Fruit fly (Drosophila melanogaster): ENCODE data around the gene pes.
A peak's percentile ranks its signal among the peaks of the same experiment; 100 is the strongest.

pes gene

dm6 chr2L:8029160-8029852 is 35.3 kb upstream of the pes start, which contains the start of gene baf:
Gene baf (plus strand): TSS chr2L:8029462.
- no peak for TF ChIP-seq CG13204 (GFP tag; optimal IDR thresholded peaks at IDR 0.05)
- TF ChIP-seq Snoo (tag; optimal IDR thresholded peaks at IDR 0.05) = no peak
- no peak for TF ChIP-seq CG10348 (GFP tag; IDR thresholded peaks at IDR 0.05)
- no peak for TF ChIP-seq CG32121 (GFP tag; IDR thresholded peaks at IDR 0.05)
- TF ChIP-seq CG14655 (GFP tag; optimal IDR thresholded peaks at IDR 0.05) = no peak
- TF ChIP-seq CG12605 (GFP tag; IDR thresholded peaks at IDR 0.05) = no peak
- no peak for TF ChIP-seq CG4496 (GFP tag; IDR thresholded peaks at IDR 0.05)
- TF ChIP-seq rn (GFP tag; IDR thresholded peaks at IDR 0.05) = no peak
- TF ChIP-seq Pif1B (GFP tag; optimal IDR thresholded peaks at IDR 0.05) = no peak
- no peak for TF ChIP-seq CG9948 (tag; optimal IDR thresholded peaks at IDR 0.05)
- TF ChIP-seq CG8301 (tag; optimal IDR thresholded peaks at IDR 0.05) = no peak
- no peak for TF ChIP-seq EcR (GFP tag; optimal IDR thresholded peaks at IDR 0.05)
- TF ChIP-seq Pif1A (GFP tag; optimal IDR thresholded peaks at IDR 0.05) = no peak
- TF ChIP-seq CG15710 (tag; optimal IDR thresholded peaks at IDR 0.05) = no peak
- no peak for TF ChIP-seq fd96Ca (GFP tag; IDR thresholded peaks at IDR 0.05)
- TF ChIP-seq D1 (tag; optimal IDR thresholded peaks at IDR 0.05) = no peak

DNA sequence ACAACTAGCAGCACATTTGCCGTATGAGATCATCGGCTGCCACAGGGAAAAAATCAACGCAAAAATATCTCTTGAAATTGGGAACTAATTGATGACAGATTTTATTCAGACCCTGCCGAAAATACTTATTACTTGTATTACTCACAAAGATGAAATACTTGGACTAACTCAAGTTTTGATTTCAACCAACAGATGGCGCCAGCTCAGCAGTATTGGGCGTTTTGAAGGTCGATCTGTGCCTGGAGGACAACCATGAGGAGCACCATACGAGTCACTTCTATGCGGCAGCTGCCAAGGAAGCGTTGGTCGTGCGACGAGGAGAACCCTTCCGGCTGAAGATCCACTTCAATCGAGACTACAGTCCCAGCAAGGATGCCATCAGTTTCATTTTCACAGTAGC is 30.3 kb upstream of the pes start:
- TF ChIP-seq D1 (tag; optimal IDR thresholded peaks at IDR 0.05) = no peak

dm6 chr2L:8012551-8012950 is 18.6 kb upstream of the pes start:
- peak; percentile 4 for TF ChIP-seq gl (tag; optimal IDR thresholded peaks at IDR 0.05)
- TF ChIP-seq EcR (GFP tag; optimal IDR thresholded peaks at IDR 0.05) = peak; percentile 20
- no peak for TF ChIP-seq Snoo (tag; optimal IDR thresholded peaks at IDR 0.05)

DNA sequence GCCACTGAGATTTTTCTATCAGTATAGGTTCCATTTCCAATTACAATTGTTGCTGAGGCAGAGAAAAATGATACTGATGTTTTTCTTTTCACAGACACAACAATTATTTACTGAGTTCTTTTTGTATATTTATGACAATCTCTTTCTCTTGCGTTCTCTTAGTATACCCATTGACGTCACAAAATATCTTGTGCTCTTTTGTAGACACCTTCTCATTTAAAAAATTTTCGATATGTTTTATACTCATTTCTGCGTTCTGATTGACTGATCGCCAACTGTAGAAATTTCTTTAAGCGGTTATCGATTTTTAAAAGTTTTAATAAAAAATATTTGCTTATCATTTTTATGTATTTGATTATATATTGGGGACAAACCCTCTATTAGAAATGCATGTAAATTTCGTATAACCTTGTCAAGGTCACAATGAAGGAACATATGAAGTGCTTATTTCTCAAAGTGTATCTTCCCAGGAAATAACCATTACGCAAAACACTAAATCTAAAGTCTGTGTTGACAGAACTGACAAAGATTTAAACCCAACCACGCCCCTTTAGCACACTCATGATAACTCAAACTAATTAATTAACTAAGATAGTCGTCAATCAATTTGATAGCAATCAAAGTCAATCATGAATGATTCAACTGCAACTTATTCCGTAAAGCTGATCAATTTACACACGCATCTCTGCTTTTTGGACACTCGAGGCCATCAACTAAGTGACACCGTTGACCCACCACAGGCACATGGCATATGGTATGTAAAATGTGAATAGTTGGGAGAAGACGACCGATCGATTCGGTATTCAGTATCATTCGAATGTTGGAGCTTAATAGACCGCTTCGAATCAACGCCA is 16.8 kb upstream of the pes start, which contains the start of the genes Glyat and Tg:
Glyat (minus strand) TSS at position 51 of the 854 bp plus-strand sequence.
Tg (plus strand) TSS at position 804 of the 854 bp plus-strand sequence.
- TF ChIP-seq D1 (tag; optimal IDR thresholded peaks at IDR 0.05) (peak; percentile 14), CG8159 (tag; optimal IDR thresholded peaks at IDR 0.05) (no peak), CG12605 (GFP tag; IDR thresholded peaks at IDR 0.05) (peak; percentile 48)

DNA sequence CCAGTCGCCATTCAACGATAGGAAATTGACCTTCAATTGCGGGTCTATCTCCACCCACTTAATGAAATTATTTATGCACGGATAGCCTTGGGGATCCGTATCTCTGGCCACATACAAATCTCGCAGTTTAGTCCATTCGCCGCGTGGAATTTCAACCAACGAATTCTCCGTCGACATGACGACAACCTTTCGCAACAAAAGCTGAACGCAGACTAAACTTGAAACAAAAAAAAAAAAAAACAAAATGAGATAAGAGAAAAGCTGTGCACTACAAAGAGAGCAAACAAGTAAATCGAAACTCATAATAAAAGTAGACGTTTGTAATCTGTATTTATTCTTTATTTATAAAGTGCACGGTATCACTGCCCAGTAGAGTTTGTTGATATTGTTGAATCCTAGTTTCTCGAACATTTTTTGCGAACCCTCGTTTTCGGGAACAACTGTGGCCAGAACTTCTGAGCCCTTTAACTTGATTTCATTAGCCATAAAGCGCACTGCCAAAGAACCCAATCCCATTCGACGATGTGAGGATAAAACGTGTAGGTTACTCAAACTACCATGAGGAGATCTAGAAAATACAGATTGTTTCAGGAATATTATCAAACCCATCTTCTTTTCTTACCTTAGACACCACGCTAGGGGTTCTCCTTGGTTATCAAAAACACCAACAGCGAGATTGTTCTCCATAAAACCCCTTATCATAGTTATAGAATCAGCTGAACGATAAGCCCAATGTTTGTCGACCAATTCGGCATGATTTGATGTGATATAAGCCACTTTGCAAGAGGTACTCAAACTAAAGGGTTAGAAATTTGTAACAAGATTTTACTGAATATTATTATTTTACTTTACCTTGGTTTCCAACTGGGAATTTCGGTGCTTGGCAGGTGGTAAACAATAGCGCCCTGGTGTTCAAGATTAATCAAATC is 15.6 kb upstream of the pes start, which contains the start of gene CG12560:
CG12560 (minus strand) TSS at position 195 of the 929 bp plus-strand sequence.
- TF ChIP-seq gl (tag; optimal IDR thresholded peaks at IDR 0.05) = peak; percentile 43
- TF ChIP-seq Snoo (tag; optimal IDR thresholded peaks at IDR 0.05) = no peak
- TF ChIP-seq CG4496 (GFP tag; IDR thresholded peaks at IDR 0.05) = peak; percentile 30; the same call in 1 of the 3 replicates
- TF ChIP-seq CG8301 (tag; optimal IDR thresholded peaks at IDR 0.05) = no peak
- TF ChIP-seq EcR (GFP tag; optimal IDR thresholded peaks at IDR 0.05) = peak; percentile 47
- peak; percentile 15 for TF ChIP-seq Pif1B (GFP tag; optimal IDR thresholded peaks at IDR 0.05)
- TF ChIP-seq CG12605 (GFP tag; IDR thresholded peaks at IDR 0.05) = peak; percentile 88
- peak; percentile 45 for TF ChIP-seq Pif1A (GFP tag; optimal IDR thresholded peaks at IDR 0.05)
- TF ChIP-seq CG13204 (GFP tag; optimal IDR thresholded peaks at IDR 0.05) = peak; percentile 49
- TF ChIP-seq CG15710 (tag; optimal IDR thresholded peaks at IDR 0.05) = peak; percentile 28
- TF ChIP-seq CG34367 (tag; optimal IDR thresholded peaks at IDR 0.05) = peak; percentile 21
- peak; percentile 35; the same call in 1 of the 2 replicates for TF ChIP-seq Ets98B (GFP tag; IDR thresholded peaks at IDR 0.05)
- no peak for TF ChIP-seq CG9948 (tag; optimal IDR thresholded peaks at IDR 0.05)

- TF ChIP-seq CG13204 (GFP tag; optimal IDR thresholded peaks at IDR 0.05) (peak; percentile 13), Snoo (tag; optimal IDR thresholded peaks at IDR 0.05) (peak; percentile 29), Pif1A (GFP tag; optimal IDR thresholded peaks at IDR 0.05) (no peak), rn (GFP tag; IDR thresholded peaks at IDR 0.05) (no peak), D1 (tag; optimal IDR thresholded peaks at IDR 0.05) (no peak), fd96Ca (GFP tag; IDR thresholded peaks at IDR 0.05) (0 out of 3 replicates have a peak, but pooled peaks have one; percentile 25), CG34367 (tag; optimal IDR thresholded peaks at IDR 0.05) (no peak), EcR (GFP tag; optimal IDR thresholded peaks at IDR 0.05) (peak; percentile 72), CG8159 (tag; optimal IDR thresholded peaks at IDR 0.05) (no peak), CG8301 (tag; optimal IDR thresholded peaks at IDR 0.05) (no peak), gl (tag; optimal IDR thresholded peaks at IDR 0.05) (peak; percentile 33), Pif1B (GFP tag; optimal IDR thresholded peaks at IDR 0.05) (peak; percentile 44), CG32121 (GFP tag; IDR thresholded peaks at IDR 0.05) (no peak)
These were observed 13.3 kb upstream of the pes start, which contains the start of gene Spn28Dc for dm6 chr2L:8007160-8007876. Gene Spn28Dc (minus strand): TSS chr2L:8007210.
